Fruit fly (Drosophila melanogaster) whole organism, pupa: Measurements from ENCODE around the gene CG46467.

Experiments
- CG12605 ChIP-seq: fragments of 200-800 bp; sonication (Bioruptor generic); IDR thresholded peaks from 2 replicates; pipeline ENCODE4 v1.3.6; 2022; ENCODE audit warnings: missing biosample characterization, missing genetic modification characterization
- CG15710 ChIP-seq: fragments of 200-800 bp; sonication (Bioruptor generic); optimal IDR thresholded peaks from 2 replicates; lab custom pipeline; 2018; ENCODE audit warnings: missing biosample characterization, mild to moderate bottlenecking, missing genetic modification characterization, moderate library complexity
- CG17806 ChIP-seq: fragments of 200-800 bp; sonication (Bioruptor generic); optimal IDR thresholded peaks from 2 replicates; lab custom pipeline; 2018; ENCODE audit warnings: missing biosample characterization, mild to moderate bottlenecking, missing genetic modification characterization, moderate library complexity
- CG8301 ChIP-seq: fragments of 200-800 bp; sonication (Bioruptor generic); optimal IDR thresholded peaks from 2 replicates; lab custom pipeline; 2018; ENCODE audit warnings: missing biosample characterization, mild to moderate bottlenecking, missing genetic modification characterization
- Pif1B ChIP-seq: fragments of 200-800 bp; sonication (Bioruptor generic); optimal IDR thresholded peaks from 3 replicates; lab custom pipeline; 2016; ENCODE audit warnings: missing biosample characterization, missing genetic modification characterization
- gl ChIP-seq: fragments of 200-800 bp; sonication (Bioruptor generic); optimal IDR thresholded peaks from 2 replicates; lab custom pipeline; 2018; ENCODE audit warnings: missing biosample characterization, mild to moderate bottlenecking, missing genetic modification characterization
- rn ChIP-seq: fragments of 200-800 bp; sonication (Bioruptor generic); IDR thresholded peaks from 2 replicates; pipeline ENCODE4 v1.3.6; 2022; ENCODE audit warnings: missing biosample characterization, missing genetic modification characterization

- TF ChIP-seq CG17806 (tag; lab: Kevin White, UChicago) (no peak), rn (no peak), CG15710 (no peak), Pif1B (GFP tag; lab: Kevin White, UChicago) (no peak), gl (tag; lab: Kevin White, UChicago) (no peak), CG8301 (tag; lab: Kevin White, UChicago) (no peak), CG12605 (GFP tag; lab: Robert Waterston, UW) (no peak)
Measured at dm6 chr3R:9879880-9880852, 5.7 kb downstream of the CG46467 start.
